Worm (Caenorhabditis elegans): ENCODE measurements around the gene nmur-1.

nmur-1 gene

ce11 chrX:8980676-8981075 is at the start of gene nmur-1:
TSS of gene nmur-1 (plus strand) at chrX:8980976.
- no peak for TF ChIP-seq unc-62 (GFP tag; optimal IDR thresholded peaks at IDR 0.05)

ce11 chrX:8931647-8932046 is 49.1 kb upstream of the nmur-1 start:
- TF ChIP-seq unc-62 (GFP tag; optimal IDR thresholded peaks at IDR 0.05): no peak

ce11 chrX:8932387-8932786 is 48.4 kb upstream of the nmur-1 start:
- no peak for TF ChIP-seq unc-62 (GFP tag; optimal IDR thresholded peaks at IDR 0.05)

ce11 chrX:8933508-8933907 is 47.3 kb upstream of the nmur-1 start:
- no peak for TF ChIP-seq unc-62 (GFP tag; optimal IDR thresholded peaks at IDR 0.05)

ce11 chrX:8934246-8934645 is 46.5 kb upstream of the nmur-1 start:
- no peak for TF ChIP-seq unc-62 (GFP tag; optimal IDR thresholded peaks at IDR 0.05)

- no peak for TF ChIP-seq unc-62 (GFP tag; optimal IDR thresholded peaks at IDR 0.05)
These were observed 45.8 kb upstream of the nmur-1 start for ce11 chrX:8934988-8935387.

- no peak for TF ChIP-seq unc-62 (GFP tag; optimal IDR thresholded peaks at IDR 0.05)
These were observed 41.4 kb upstream of the nmur-1 start for ce11 chrX:8939389-8939788.

- no peak for TF ChIP-seq unc-62 (GFP tag; optimal IDR thresholded peaks at IDR 0.05)
These were observed 40.7 kb upstream of the nmur-1 start, which contains the start of gene dylt-2 for ce11 chrX:8940059-8940458. TSS of gene dylt-2 (minus strand) at chrX:8940159.

ce11 chrX:8944078-8944477 is 36.7 kb upstream of the nmur-1 start:
- TF ChIP-seq unc-62 (GFP tag; optimal IDR thresholded peaks at IDR 0.05): no peak

ce11 chrX:8945011-8945410 is 35.8 kb upstream of the nmur-1 start:
- no peak for TF ChIP-seq unc-62 (GFP tag; optimal IDR thresholded peaks at IDR 0.05)

ce11 chrX:8950507-8951028 is 30.2 kb upstream of the nmur-1 start, which contains the start of gene trk-1:
TSS of gene trk-1 (minus strand) at chrX:8950978.
- no peak for TF ChIP-seq unc-62 (GFP tag; optimal IDR thresholded peaks at IDR 0.05)

ce11 chrX:8952007-8952406 is 28.8 kb upstream of the nmur-1 start:
- no peak for TF ChIP-seq unc-62 (GFP tag; optimal IDR thresholded peaks at IDR 0.05)

- no peak for TF ChIP-seq unc-62 (GFP tag; optimal IDR thresholded peaks at IDR 0.05)
These were observed 27.8 kb upstream of the nmur-1 start for ce11 chrX:8953011-8953410.

ce11 chrX:8955808-8956207 is 25.0 kb upstream of the nmur-1 start:
- no peak for TF ChIP-seq unc-62 (GFP tag; optimal IDR thresholded peaks at IDR 0.05)

ce11 chrX:8957974-8958373 is 22.8 kb upstream of the nmur-1 start:
- no peak for TF ChIP-seq unc-62 (GFP tag; optimal IDR thresholded peaks at IDR 0.05)

- TF ChIP-seq unc-62 (GFP tag; optimal IDR thresholded peaks at IDR 0.05): no peak
These were observed 19.5 kb upstream of the nmur-1 start, which contains the start of gene aexr-3 for ce11 chrX:8961120-8961834. TSS of gene aexr-3 (minus strand) at chrX:8961170.

ce11 chrX:8963469-8963868 is 17.3 kb upstream of the nmur-1 start:
- TF ChIP-seq unc-62 (GFP tag; optimal IDR thresholded peaks at IDR 0.05): no peak

Data from whole organism, dauer.